Worm (Caenorhabditis elegans): ENCODE data around the gene F44D12.10.

DNA sequence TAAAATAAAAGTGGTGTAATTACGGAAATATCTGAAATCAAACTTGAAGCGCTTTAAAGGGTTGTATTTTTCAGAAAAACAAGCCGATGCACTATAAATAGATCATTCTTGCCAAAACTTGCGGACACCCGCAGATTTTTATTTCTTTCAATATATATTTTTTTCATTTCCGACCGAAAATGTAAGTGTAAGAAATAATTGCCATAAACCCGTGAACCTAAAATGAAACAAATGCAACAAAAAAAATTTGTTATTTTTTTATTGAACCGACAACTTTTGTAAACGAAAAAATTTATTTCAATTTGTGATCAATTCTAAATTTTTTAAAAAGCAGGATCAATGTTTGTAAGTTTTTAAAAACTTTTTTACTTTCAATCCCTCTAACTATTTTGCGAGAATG lies 44.0 kb upstream of the F44D12.10 start, which contains the start of gene W01B6.6:
- TF ChIP-seq syd-9 (tag; optimal IDR thresholded peaks at IDR 0.05): no peak
- TF ChIP-seq unc-3 (GFP tag; conservative IDR thresholded peaks at IDR 0.05): no peak
- no peak for TF ChIP-seq unc-3 (tag; optimal IDR thresholded peaks at IDR 0.05)
- TF ChIP-seq hlh-30 (tag; optimal IDR thresholded peaks at IDR 0.05; ENCODE audit: insufficient read depth): no peak
- TF ChIP-seq C38D4.7 (GFP tag; optimal IDR thresholded peaks at IDR 0.05): no peak
- no peak for TF ChIP-seq zip-5 (tag; optimal IDR thresholded peaks at IDR 0.05)
- no peak for TF ChIP-seq sox-2 (GFP tag; IDR thresholded peaks at IDR 0.05)
